Worm (Caenorhabditis elegans) whole organism, L1 larva: ENCODE results near the gene rpl-10.

ENCODE experiments used
- C04F5.9 ChIP-seq: sonication (generic microtip); optimal IDR thresholded peaks from 2 replicates; lab custom pipeline; 2016; ENCODE audit warnings: missing genetic modification characterization, missing compliant biosample characterization
- dsc-1 ChIP-seq: sonication (generic microtip); optimal IDR thresholded peaks from 2 replicates; lab custom pipeline; 2016; ENCODE audit warnings: mild to moderate bottlenecking, missing genetic modification characterization, missing compliant biosample characterization
- elt-3 ChIP-seq, 6 experiments: fragments of 150-350 bp in 1 of 6; sonication (generic microtip); optimal IDR thresholded peaks; 2 replicates each; lab custom pipeline; 2017 to 2018; ENCODE audit warnings: missing biosample characterization in 6 of 6, missing genetic modification characterization in 6 of 6, inconsistent platforms in 1 of 6
- nhr-11 ChIP-seq: fragments of 150-350 bp; optimal IDR thresholded peaks from 2 replicates; lab custom pipeline; 2014; ENCODE audit warnings: missing biosample characterization, missing genetic modification characterization
- pax-3 ChIP-seq: fragments of 200-800 bp; sonication (Bioruptor generic); optimal IDR thresholded peaks from 2 replicates; lab custom pipeline; 2018; ENCODE audit warnings: mild to moderate bottlenecking, missing genetic modification characterization, moderate library complexity, missing compliant biosample characterization
- skn-1 ChIP-seq: fragments of 150-350 bp; optimal IDR thresholded peaks from 2 replicates; lab custom pipeline; 2014; ENCODE audit warnings: missing biosample characterization, missing genetic modification characterization
- unc-30 ChIP-seq: sonication (generic microtip); optimal IDR thresholded peaks from 2 replicates; lab custom pipeline; 2017; ENCODE audit warnings: missing biosample characterization, missing genetic modification characterization
- unc-62 ChIP-seq: fragments of 150-350 bp; optimal IDR thresholded peaks from 2 replicates; lab custom pipeline; 2014; ENCODE audit warnings: missing biosample characterization, missing genetic modification reagents, missing genetic modification characterization
- unc-98 ChIP-seq: fragments of 200-800 bp; sonication (Bioruptor generic); IDR thresholded peaks from 2 replicates; pipeline ENCODE4 v1.3.6; 2022; ENCODE audit warnings: missing genetic modification characterization, missing compliant biosample characterization
- ztf-4 ChIP-seq: fragments of 150-350 bp; optimal IDR thresholded peaks from 2 replicates; lab custom pipeline; 2014; ENCODE audit warnings: missing biosample characterization, missing genetic modification characterization

DNA sequence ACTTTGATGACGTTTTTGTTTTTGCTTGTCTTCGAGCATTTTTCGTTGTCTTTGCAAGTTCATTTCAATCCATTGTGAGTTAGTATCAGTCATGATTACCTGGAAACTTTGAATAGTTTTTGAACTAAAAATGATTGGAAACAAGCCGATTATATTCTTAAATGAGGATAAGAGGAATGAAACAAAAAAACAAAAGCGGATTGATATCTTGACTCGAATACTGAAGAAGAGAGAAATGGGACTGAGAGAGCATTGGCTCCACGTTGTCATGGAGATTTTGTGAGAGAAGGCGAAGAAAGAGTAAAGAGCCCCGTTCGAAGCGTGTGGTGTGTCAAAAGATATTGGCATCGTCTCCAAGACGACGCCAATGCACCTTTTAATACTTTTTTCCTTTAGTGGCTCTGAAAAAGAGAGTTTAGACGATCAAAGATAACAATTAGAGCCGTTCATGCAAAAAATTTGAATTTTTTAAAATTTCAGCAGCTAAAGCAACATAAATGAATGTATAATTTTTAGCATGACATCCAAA is 13.2 kb downstream of the rpl-10 start, which contains the start of the genes tub-1 and tmem-138:
- TF ChIP-seq C04F5.9 (tag; lab: Kevin White, UChicago): no peak
- TF ChIP-seq unc-62 (GFP tag; lab: Kevin White, UChicago): no peak
- TF ChIP-seq pax-3 (tag; lab: Kevin White, UChicago): no peak
- peak; percentile 42 for TF ChIP-seq dsc-1 (tag; lab: Kevin White, UChicago)
- TF ChIP-seq elt-3 (tag; optimal IDR thresholded peaks at IDR 0.05; lab: Kevin White, UChicago): no peak
- no peak for TF ChIP-seq skn-1 (tag; lab: Kevin White, UChicago)
- no peak for TF ChIP-seq ztf-4
- no peak for TF ChIP-seq nhr-11 (tag; lab: Kevin White, UChicago)
- no peak for TF ChIP-seq unc-30 (tag; lab: Kevin White, UChicago)
- no peak for TF ChIP-seq unc-98 (GFP tag; lab: Robert Waterston, UW)
